Fruit fly (Drosophila melanogaster) whole organism, adult: ENCODE data around the gene clumsy.
A peak's percentile ranks its signal among the peaks of the same experiment; 100 is the strongest.

ENCODE experiments used
- CG11617 ChIP-seq: fragments of 200-800 bp; sonication (Bioruptor generic); optimal IDR thresholded peaks from 2 replicates; lab custom pipeline; 2017; ENCODE audit warnings: mild to moderate bottlenecking, missing biosample characterization, missing genetic modification reagents, missing genetic modification characterization
- CG12768 ChIP-seq: fragments of 200-800 bp; sonication (Bioruptor generic); optimal IDR thresholded peaks from 2 replicates; lab custom pipeline; 2017; ENCODE audit warnings: missing biosample characterization, missing genetic modification characterization, mild to moderate bottlenecking, moderate library complexity, missing genetic modification reagents
- CG14711 ChIP-seq: fragments of 200-800 bp; sonication (Bioruptor generic); optimal IDR thresholded peaks from 2 replicates; lab custom pipeline; 2018; ENCODE audit warnings: missing biosample characterization, mild to moderate bottlenecking, missing genetic modification characterization, moderate library complexity
- CG1620 ChIP-seq: fragments of 200-800 bp; sonication (Bioruptor generic); optimal IDR thresholded peaks from 2 replicates; lab custom pipeline; 2016; ENCODE audit warnings: missing biosample characterization, missing genetic modification characterization
- CG33017 ChIP-seq: fragments of 200-800 bp; sonication (Bioruptor generic); optimal IDR thresholded peaks from 2 replicates; lab custom pipeline; 2018; ENCODE audit warnings: missing biosample characterization, mild to moderate bottlenecking, missing genetic modification characterization, moderate library complexity
- CG5204 ChIP-seq: fragments of 200-800 bp; sonication (Bioruptor generic); optimal IDR thresholded peaks from 2 replicates; lab custom pipeline; 2016; ENCODE audit warnings: missing biosample characterization, missing genetic modification characterization
- CG7045 ChIP-seq: fragments of 200-800 bp; sonication (Bioruptor generic); optimal IDR thresholded peaks from 2 replicates; lab custom pipeline; 2017; ENCODE audit warnings: missing biosample characterization, mild to moderate bottlenecking, missing genetic modification characterization
- Crg-1 ChIP-seq: fragments of 200-800 bp; sonication (Bioruptor generic); optimal IDR thresholded peaks from 2 replicates; lab custom pipeline; 2016; ENCODE audit warnings: missing biosample characterization, missing genetic modification characterization
- Mnt ChIP-seq: fragments of 200-800 bp; sonication (Bioruptor generic); optimal IDR thresholded peaks from 2 replicates; lab custom pipeline; 2016; ENCODE audit warnings: missing biosample characterization, mild to moderate bottlenecking, missing genetic modification characterization
- bab1 ChIP-seq: fragments of 200-800 bp; sonication (Bioruptor generic); optimal IDR thresholded peaks from 3 replicates; lab custom pipeline; 2019; ENCODE audit warnings: missing biosample characterization, mild to moderate bottlenecking, missing genetic modification characterization, moderate library complexity
- kay ChIP-seq: fragments of 200-800 bp; sonication (Bioruptor generic); peaks from one replicate; lab custom pipeline; 2016; ENCODE audit warnings: missing biosample characterization, missing genetic modification characterization, borderline replicate concordance
- tj ChIP-seq: fragments of 200-800 bp; sonication (Bioruptor generic); optimal IDR thresholded peaks from 3 replicates; lab custom pipeline; 2017; ENCODE audit warnings: missing biosample characterization, mild to moderate bottlenecking, missing genetic modification characterization, moderate library complexity
- toe ChIP-seq: fragments of 200-800 bp; sonication (Bioruptor generic); optimal IDR thresholded peaks from 2 replicates; lab custom pipeline; 2016; ENCODE audit warnings: missing biosample characterization, missing genetic modification characterization

- TF ChIP-seq Crg-1 (GFP tag; lab: Kevin White, UChicago) (peak; percentile 97), bab1 (GFP tag; lab: Kevin White, UChicago) (peak; percentile 71), toe (GFP tag; lab: Kevin White, UChicago) (no peak), CG12768 (peak; percentile 94), CG14711 (peak; percentile 72), Mnt (GFP tag; lab: Kevin White, UChicago) (peak; percentile 91), CG5204 (GFP tag; lab: Kevin White, UChicago) (no peak), CG33017 (peak; percentile 86), CG11617 (GFP tag; lab: Kevin White, UChicago) (peak; percentile 88), CG1620 (GFP tag; lab: Kevin White, UChicago) (peak; percentile 92), kay (GFP tag; lab: Kevin White, UChicago) (no peak), tj (GFP tag; lab: Kevin White, UChicago) (peak; percentile 67), CG7045 (GFP tag; lab: Kevin White, UChicago) (peak; percentile 87)
Observed at dm6 chr2L:21168295-21169159, 37.8 kb upstream of the clumsy start, which contains the start of the genes mAcon1, CG43345 and CG43346.
